Fruit fly (Drosophila melanogaster) whole organism, embryonic: ENCODE measurements around the gene PIG-S.

Experiments used
- Ada2b ChIP-seq: fragments of 200-800 bp; sonication (Bioruptor generic); IDR thresholded peaks from 2 replicates; pipeline ENCODE4 v1.3.6; 2022; ENCODE audit warnings: missing biosample characterization, missing genetic modification characterization
- Adf1 ChIP-seq: fragments of 200-800 bp; sonication (Bioruptor generic); IDR thresholded peaks from 2 replicates; pipeline ENCODE4 v1.3.6; 2022; ENCODE audit warnings: missing biosample characterization, missing genetic modification characterization
- BEAF-32 ChIP-seq: fragments of 200-800 bp; sonication (Bioruptor generic); optimal IDR thresholded peaks from 3 replicates; lab custom pipeline; 2017; ENCODE audit warnings: missing biosample characterization, missing genetic modification characterization, mild to moderate bottlenecking, moderate library complexity, missing genetic modification reagents
- CG10565 ChIP-seq: fragments of 200-800 bp; sonication (Bioruptor generic); optimal IDR thresholded peaks from 3 replicates; lab custom pipeline; 2016; ENCODE audit warnings: missing biosample characterization, mild to moderate bottlenecking, missing genetic modification characterization
- CG10654 ChIP-seq: fragments of 200-800 bp; sonication (Bioruptor generic); optimal IDR thresholded peaks from 2 replicates; lab custom pipeline; 2016; ENCODE audit warnings: missing biosample characterization, missing genetic modification characterization
- CG10979 ChIP-seq: fragments of 200-800 bp; sonication (Bioruptor generic); optimal IDR thresholded peaks from 2 replicates; lab custom pipeline; 2018; ENCODE audit warnings: missing biosample characterization, mild to moderate bottlenecking, missing genetic modification characterization, moderate library complexity
- CG12219 ChIP-seq: fragments of 200-800 bp; sonication (Bioruptor generic); optimal IDR thresholded peaks from 3 replicates; lab custom pipeline; 2018; ENCODE audit warnings: missing biosample characterization, mild to moderate bottlenecking, missing genetic modification characterization
- CG12659 ChIP-seq: fragments of 200-800 bp; sonication (Bioruptor generic); optimal IDR thresholded peaks from 3 replicates; lab custom pipeline; 2017; ENCODE audit warnings: mild to moderate bottlenecking, missing biosample characterization, missing genetic modification reagents, missing genetic modification characterization
- CG12942 ChIP-seq: fragments of 200-800 bp; sonication (Bioruptor generic); optimal IDR thresholded peaks from 3 replicates; lab custom pipeline; 2016; ENCODE audit warnings: missing biosample characterization, missing genetic modification characterization
- CG14441 ChIP-seq: fragments of 200-800 bp; sonication (Bioruptor generic); IDR thresholded peaks from 2 replicates; pipeline ENCODE4 v1.3.6; 2022; ENCODE audit warnings: missing biosample characterization, missing genetic modification characterization
- CG14667 ChIP-seq: fragments of 200-800 bp; sonication (Bioruptor generic); IDR thresholded peaks from 2 replicates; pipeline ENCODE4 v1.3.6; 2022; ENCODE audit warnings: missing biosample characterization, missing genetic modification characterization
- CG1529 ChIP-seq: fragments of 200-800 bp; sonication (Bioruptor generic); optimal IDR thresholded peaks from 3 replicates; lab custom pipeline; 2018; ENCODE audit warnings: missing biosample characterization, missing genetic modification characterization
- CG2712 ChIP-seq: fragments of 200-800 bp; optimal IDR thresholded peaks from 3 replicates; lab custom pipeline; 2019; ENCODE audit warnings: missing biosample characterization, mild to moderate bottlenecking, missing genetic modification characterization, moderate library complexity
- CG30020 ChIP-seq: fragments of 200-800 bp; optimal IDR thresholded peaks from 2 replicates; lab custom pipeline; 2019; ENCODE audit warnings: missing biosample characterization, mild to moderate bottlenecking, missing genetic modification characterization, moderate library complexity
- CG32532 ChIP-seq: fragments of 200-800 bp; sonication (Bioruptor generic); IDR thresholded peaks from 2 replicates; pipeline ENCODE4 v1.3.6; 2022; ENCODE audit warnings: missing biosample characterization, missing genetic modification characterization
- CG34224 ChIP-seq: fragments of 200-800 bp; sonication (Bioruptor generic); IDR thresholded peaks from 3 replicates; pipeline ENCODE4 v1.3.6; 2022; ENCODE audit warnings: missing biosample characterization, missing genetic modification characterization; ENCODE audit not compliant: partially characterized antibody
- CG4730 ChIP-seq: fragments of 200-800 bp; sonication (Bioruptor generic); IDR thresholded peaks from 2 replicates; pipeline ENCODE4 v1.3.6; 2022; ENCODE audit warnings: missing biosample characterization, missing genetic modification characterization
- CG6791 ChIP-seq: fragments of 200-800 bp; sonication (Bioruptor generic); IDR thresholded peaks from 3 replicates; pipeline ENCODE4 v1.3.6; 2022; ENCODE audit warnings: missing biosample characterization, missing genetic modification characterization; ENCODE audit not compliant: partially characterized antibody
- CG9727 ChIP-seq: fragments of 200-800 bp; sonication (Bioruptor generic); optimal IDR thresholded peaks from 3 replicates; lab custom pipeline; 2017; ENCODE audit warnings: missing biosample characterization, mild to moderate bottlenecking, missing genetic modification characterization
- CG9817 ChIP-seq: fragments of 200-800 bp; sonication (Bioruptor generic); optimal IDR thresholded peaks from 2 replicates; lab custom pipeline; 2018; ENCODE audit warnings: missing biosample characterization, mild to moderate bottlenecking, missing genetic modification characterization, moderate library complexity
- CG9876 ChIP-seq: fragments of 200-800 bp; sonication (Bioruptor generic); optimal IDR thresholded peaks from 2 replicates; lab custom pipeline; 2016; ENCODE audit warnings: missing biosample characterization, missing genetic modification characterization
- Elba2 ChIP-seq: fragments of 200-800 bp; sonication (Bioruptor generic); optimal IDR thresholded peaks from 3 replicates; lab custom pipeline; 2016; ENCODE audit warnings: missing biosample characterization, missing genetic modification characterization
- Fer2 ChIP-seq: fragments of 200-800 bp; sonication (Bioruptor generic); optimal IDR thresholded peaks from 2 replicates; lab custom pipeline; 2018; ENCODE audit warnings: missing biosample characterization, mild to moderate bottlenecking, missing genetic modification characterization, moderate library complexity
- HLH4C ChIP-seq: fragments of 200-800 bp; sonication (Bioruptor generic); IDR thresholded peaks from 3 replicates; pipeline ENCODE4 v1.3.6; 2022; ENCODE audit warnings: missing biosample characterization, missing genetic modification characterization; ENCODE audit not compliant: partially characterized antibody
- HLHmδ ChIP-seq: fragments of 200-800 bp; sonication (Bioruptor generic); optimal IDR thresholded peaks from 2 replicates; lab custom pipeline; 2018; ENCODE audit warnings: missing biosample characterization, mild to moderate bottlenecking, missing genetic modification characterization, moderate library complexity
- Hand ChIP-seq: fragments of 200-800 bp; sonication (Bioruptor generic); optimal IDR thresholded peaks from 2 replicates; lab custom pipeline; 2017; ENCODE audit warnings: mild to moderate bottlenecking, missing biosample characterization, missing genetic modification reagents, missing genetic modification characterization
- Meics ChIP-seq: fragments of 200-800 bp; sonication (Bioruptor generic); optimal IDR thresholded peaks from 2 replicates; lab custom pipeline; 2017; ENCODE audit warnings: missing biosample characterization, mild to moderate bottlenecking, missing genetic modification characterization
- Ptx1 ChIP-seq: fragments of 200-800 bp; sonication (Bioruptor generic); IDR thresholded peaks from 2 replicates; pipeline ENCODE4 v1.3.6; 2022; ENCODE audit warnings: missing biosample characterization, missing genetic modification characterization
- ci ChIP-seq: fragments of 200-800 bp; sonication (Bioruptor generic); IDR thresholded peaks from 3 replicates; pipeline ENCODE4 v1.3.6; 2022; ENCODE audit warnings: missing biosample characterization, missing genetic modification characterization
- dati ChIP-seq: fragments of 200-800 bp; sonication (Bioruptor generic); IDR thresholded peaks from 2 replicates; pipeline ENCODE4 v1.3.6; 2022; ENCODE audit warnings: missing biosample characterization, missing genetic modification characterization
- gcm2 ChIP-seq: fragments of 200-800 bp; sonication (Bioruptor generic); optimal IDR thresholded peaks from 2 replicates; lab custom pipeline; 2016; ENCODE audit warnings: missing biosample characterization, missing genetic modification characterization
- gsb-n ChIP-seq: fragments of 200-800 bp; sonication (Bioruptor generic); optimal IDR thresholded peaks from 3 replicates; lab custom pipeline; 2018; ENCODE audit warnings: missing biosample characterization, mild to moderate bottlenecking, missing genetic modification characterization
- ken ChIP-seq: fragments of 200-800 bp; sonication (Bioruptor generic); IDR thresholded peaks from 3 replicates; pipeline ENCODE4 v1.3.6; 2022; ENCODE audit warnings: missing biosample characterization, missing genetic modification characterization
- knrl ChIP-seq: fragments of 200-800 bp; sonication (Bioruptor generic); IDR thresholded peaks from 3 replicates; pipeline ENCODE4 v1.3.6; 2022; ENCODE audit warnings: missing biosample characterization, missing genetic modification characterization; ENCODE audit not compliant: partially characterized antibody
- lab ChIP-seq: fragments of 200-800 bp; sonication (Bioruptor generic); optimal IDR thresholded peaks from 3 replicates; lab custom pipeline; 2017; ENCODE audit warnings: missing biosample characterization, missing genetic modification characterization, mild to moderate bottlenecking, moderate library complexity, missing genetic modification reagents
- nmo ChIP-seq: fragments of 200-800 bp; sonication (Bioruptor generic); optimal IDR thresholded peaks from 2 replicates; lab custom pipeline; 2018; ENCODE audit warnings: missing biosample characterization, mild to moderate bottlenecking, missing genetic modification characterization, moderate library complexity
- pan ChIP-seq, 4 experiments: fragments of >200 bp in 3 of 4; fragments of 200-800 bp in 1 of 4; sonication (Bioruptor generic) in 1 of 4; optimal IDR thresholded peaks in 3 of 4; IDR thresholded peaks in 1 of 4; 2 replicates each; pipeline versions ENCODE4 v1.3.6 to Lab custom; 2017 to 2022; ENCODE audit warnings: missing biosample characterization in 2 of 4, missing genetic modification characterization in 2 of 4, mixed read lengths in 1 of 4
- pzg ChIP-seq: fragments of 200-800 bp; sonication (Bioruptor generic); optimal IDR thresholded peaks from 3 replicates; lab custom pipeline; 2018; ENCODE audit warnings: missing biosample characterization, mild to moderate bottlenecking, missing genetic modification characterization, moderate library complexity
- scrt ChIP-seq: fragments of 200-800 bp; sonication (Bioruptor generic); optimal IDR thresholded peaks from 2 replicates; lab custom pipeline; 2018; ENCODE audit warnings: missing biosample characterization, mild to moderate bottlenecking, missing genetic modification characterization, moderate library complexity
- seq ChIP-seq: fragments of 200-800 bp; sonication (Bioruptor generic); IDR thresholded peaks from 2 replicates; pipeline ENCODE4 v1.3.6; 2022; ENCODE audit warnings: missing biosample characterization, missing genetic modification characterization
- sna ChIP-seq: fragments of 200-800 bp; sonication (Bioruptor generic); IDR thresholded peaks from 2 replicates; pipeline ENCODE4 v1.3.6; 2022; ENCODE audit warnings: missing biosample characterization, missing genetic modification characterization; ENCODE audit not compliant: partially characterized antibody
- ssp ChIP-seq: fragments of 200-800 bp; sonication (Bioruptor generic); IDR thresholded peaks from 2 replicates; pipeline ENCODE4 v1.3.6; 2022; ENCODE audit warnings: missing biosample characterization, missing genetic modification characterization
- tna ChIP-seq: fragments of 200-800 bp; sonication (Bioruptor generic); IDR thresholded peaks from 2 replicates; pipeline ENCODE4 v1.3.6; 2022; ENCODE audit warnings: missing biosample characterization, missing genetic modification characterization; ENCODE audit not compliant: partially characterized antibody
- trh ChIP-seq: fragments of 200-800 bp; sonication (Bioruptor generic); optimal IDR thresholded peaks from 2 replicates; lab custom pipeline; 2016; ENCODE audit warnings: missing biosample characterization, missing genetic modification characterization
- unpg ChIP-seq: fragments of 200-800 bp; sonication (Bioruptor generic); optimal IDR thresholded peaks from 3 replicates; lab custom pipeline; 2018; ENCODE audit warnings: missing biosample characterization, mild to moderate bottlenecking, missing genetic modification characterization, moderate library complexity
- zen2 ChIP-seq: fragments of 200-800 bp; sonication (Bioruptor generic); IDR thresholded peaks from 3 replicates; pipeline ENCODE4 v1.3.6; 2022; ENCODE audit warnings: missing biosample characterization, missing genetic modification characterization; ENCODE audit not compliant: partially characterized antibody

Gene PIG-S

DNA sequence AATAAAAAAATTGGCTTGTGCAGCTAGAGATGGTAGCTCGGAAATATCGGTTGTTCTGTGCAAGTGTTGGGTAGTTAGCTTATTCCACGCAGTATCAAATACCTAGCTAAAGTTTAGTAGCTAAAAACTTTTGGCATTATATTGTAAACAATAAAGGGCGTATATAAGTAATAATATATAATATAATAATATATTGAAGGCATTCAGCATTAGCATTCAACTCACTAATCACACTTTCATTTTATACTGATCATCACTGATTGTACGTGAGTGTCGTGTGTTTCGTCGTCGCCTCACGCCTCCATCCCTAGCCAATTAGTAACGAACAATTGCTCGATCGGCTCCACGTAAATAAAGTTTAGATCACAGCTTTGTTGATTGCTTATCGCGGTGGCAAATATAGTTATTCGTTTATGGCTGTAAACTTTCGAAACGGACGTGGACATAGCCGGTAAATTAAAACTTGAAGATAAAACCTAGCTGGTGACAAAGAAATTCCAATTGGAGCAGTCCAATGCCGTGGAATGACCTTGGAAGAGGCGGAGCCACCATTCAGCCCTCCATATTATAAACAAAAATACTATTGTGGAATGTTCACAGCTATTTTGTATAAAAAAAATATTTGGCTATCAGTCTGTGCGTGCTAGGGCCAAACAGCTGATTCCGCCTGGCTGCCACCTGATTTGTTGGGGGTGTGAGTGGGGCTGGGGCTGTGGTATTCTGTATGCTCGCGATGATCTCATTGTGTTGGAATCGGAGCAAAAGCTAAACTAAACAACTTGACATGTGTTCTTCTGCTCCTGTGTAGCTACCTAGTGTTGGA is at the start of gene PIG-S, which contains the start of the genes sud1 and CG11168 (continued):
- TF ChIP-seq nmo (GFP tag; lab: Kevin White, UChicago) (peak; percentile 85), CG32532 (GFP tag; lab: Robert Waterston, UW) (peak; percentile 58), CG30020 (tag; lab: Kevin White, UChicago) (no peak), HLH4C (GFP tag; lab: Robert Waterston, UW) (peak; percentile 89), lab (GFP tag; lab: Kevin White, UChicago) (no peak), sna (GFP tag; lab: Robert Waterston, UW) (peak; percentile 91), unpg (GFP tag; lab: Kevin White, UChicago) (peak; percentile 68), CG1529 (GFP tag; lab: Kevin White, UChicago) (peak; percentile 5), CG10979 (tag; lab: Kevin White, UChicago) (peak; percentile 57), CG2712 (tag; lab: Kevin White, UChicago) (peak; percentile 75), scrt (GFP tag; lab: Kevin White, UChicago) (no peak), dati (no peak), Ptx1 (peak; percentile 80), CG14667 (GFP tag; lab: Robert Waterston, UW) (peak; percentile 59), gsb-n (tag; lab: Kevin White, UChicago) (peak; percentile 85), pan (optimal IDR thresholded peaks at IDR 0.05; lab: Kevin White, UChicago) (no peak), pan (GFP tag; optimal IDR thresholded peaks at IDR 0.05 in 1 of 2, IDR thresholded peaks at IDR 0.05 in 1 of 2) (peak in 1 of 2 experiments; percentile 62), CG12659 (peak; percentile 65), ken (peak; percentile 66; the same call in 2 of the 3 replicates), tna (peak; percentile 71; the same call in 1 of the 2 replicates), knrl (GFP tag; lab: Robert Waterston, UW) (peak; percentile 98), ci (GFP tag; lab: Robert Waterston, UW) (0 out of 3 replicates have a peak, but pooled peaks have one; percentile 27), seq (0 out of 2 replicates have a peak, but pooled peaks have one; percentile 21), CG4730 (GFP tag; lab: Robert Waterston, UW) (peak; percentile 27; the same call in 1 of the 2 replicates), CG14441 (GFP tag; lab: Robert Waterston, UW) (peak; percentile 63), ssp (GFP tag; lab: Robert Waterston, UW) (peak; percentile 54; the same call in 1 of the 2 replicates), CG6791 (peak; percentile 82), trh (GFP tag; lab: Kevin White, UChicago) (no peak), Hand (GFP tag; lab: Kevin White, UChicago) (no peak), CG9727 (GFP tag; lab: Kevin White, UChicago) (peak; percentile 68), pzg (GFP tag; lab: Kevin White, UChicago) (peak; percentile 56), Meics (peak; percentile 65), Ada2b (peak; percentile 55; the same call in 1 of the 2 replicates), BEAF-32 (GFP tag; lab: Kevin White, UChicago) (peak; percentile 93), HLHmδ (GFP tag; lab: Kevin White, UChicago) (no peak), CG10565 (GFP tag; lab: Kevin White, UChicago) (no peak), gcm2 (GFP tag; lab: Kevin White, UChicago) (no peak), CG34224 (peak; percentile 93), Adf1 (GFP tag; lab: Robert Waterston, UW) (peak; percentile 36; the same call in 1 of the 2 replicates), Elba2 (GFP tag; lab: Kevin White, UChicago) (peak; percentile 41), CG9876 (no peak), CG10654 (GFP tag; lab: Kevin White, UChicago) (peak; percentile 49), CG12942 (GFP tag; lab: Kevin White, UChicago) (peak; percentile 50), CG12219 (GFP tag; lab: Kevin White, UChicago) (no peak), Fer2 (tag; lab: Kevin White, UChicago) (peak; percentile 34), CG9817 (tag; lab: Kevin White, UChicago) (peak; percentile 77), zen2 (GFP tag; lab: Robert Waterston, UW) (peak; percentile 78; the same call in 2 of the 3 replicates)
